Fruit fly (Drosophila melanogaster): ENCODE results near the gene dsb.
A peak's percentile ranks its signal among the peaks of the same experiment; 100 is the strongest.

The dsb gene

DNA sequence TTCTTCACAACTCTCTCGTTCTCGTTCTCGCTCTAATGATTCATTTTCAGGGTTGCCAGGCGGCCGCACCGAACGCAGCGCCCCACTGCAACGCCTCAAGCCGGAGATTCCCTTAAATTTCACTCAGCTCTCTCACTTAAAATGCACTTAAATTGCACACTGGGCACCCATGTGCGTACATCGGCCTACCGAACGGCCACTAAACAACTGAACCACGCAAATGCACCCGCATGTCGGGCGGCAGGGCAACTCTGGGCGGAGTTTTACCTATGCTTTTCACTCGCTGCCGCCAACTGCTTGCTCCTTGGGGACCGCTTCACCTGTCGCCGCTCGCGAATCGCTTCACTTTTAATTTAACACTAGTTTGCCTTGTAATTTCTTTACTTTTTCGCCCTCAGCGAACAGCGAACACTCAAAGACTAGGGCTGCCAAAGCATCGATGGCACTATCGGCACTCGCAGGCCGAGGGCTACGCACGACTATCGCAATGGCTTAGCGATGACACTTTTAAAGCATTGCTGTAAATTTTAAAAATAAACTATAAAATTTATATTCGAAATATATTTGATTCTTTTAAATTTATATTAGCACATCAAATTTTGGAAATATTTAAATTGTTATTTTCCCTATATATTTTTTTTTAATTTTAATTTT, 48.1 kb downstream of the dsb start, which contains the start of gene Rap1 (continued):
- TF ChIP-seq p53 (GFP tag; optimal IDR thresholded peaks at IDR 0.05) (no peak), CG13775 (GFP tag; optimal IDR thresholded peaks at IDR 0.05) (peak; percentile 63), CG12219 (GFP tag; optimal IDR thresholded peaks at IDR 0.05) (no peak), unpg (GFP tag; optimal IDR thresholded peaks at IDR 0.05) (no peak), CG7928 (GFP tag; optimal IDR thresholded peaks at IDR 0.05) (peak; percentile 91), bowl (GFP tag; IDR thresholded peaks at IDR 0.05) (no peak), CG13296 (GFP tag; optimal IDR thresholded peaks at IDR 0.05) (peak; percentile 60), CG11456 (GFP tag; IDR thresholded peaks at IDR 0.05) (peak; percentile 90), Atf6 (GFP tag; IDR thresholded peaks at IDR 0.05) (peak; percentile 64; the same call in 1 of the 2 replicates), ro (GFP tag; IDR thresholded peaks at IDR 0.05) (no peak), CG6272 (GFP tag; IDR thresholded peaks at IDR 0.05) (peak; percentile 88), CG17568 (GFP tag; optimal IDR thresholded peaks at IDR 0.05) (no peak), CG10267 (tag; optimal IDR thresholded peaks at IDR 0.05) (peak; percentile 71), esg (GFP tag; conservative IDR thresholded peaks at IDR 0.05) (peak; percentile 26; the same call in 1 of the 2 replicates), Sox100B (GFP tag; optimal IDR thresholded peaks at IDR 0.05) (no peak), z (GFP tag; IDR thresholded peaks at IDR 0.05) (no peak), CG2712 (tag; optimal IDR thresholded peaks at IDR 0.05) (peak; percentile 79), CG1603 (tag; optimal IDR thresholded peaks at IDR 0.05) (peak; percentile 42), Max (GFP tag; optimal IDR thresholded peaks at IDR 0.05) (peak; percentile 48), CG6854 (GFP tag; optimal IDR thresholded peaks at IDR 0.05) (peak; percentile 20), crp (GFP tag; optimal IDR thresholded peaks at IDR 0.05) (no peak), Dip3 (GFP tag; optimal IDR thresholded peaks at IDR 0.05) (peak; percentile 57), CG10147 (GFP tag; optimal IDR thresholded peaks at IDR 0.05) (peak; percentile 60), Bdp1 (GFP tag; optimal IDR thresholded peaks at IDR 0.05) (peak; percentile 19), lmd (GFP tag; IDR thresholded peaks at IDR 0.05) (peak; percentile 78; the same call in 1 of the 2 replicates), gcm (GFP tag; optimal IDR thresholded peaks at IDR 0.05) (peak; percentile 55), trh (GFP tag; optimal IDR thresholded peaks at IDR 0.05) (peak; percentile 22), Abd-B (GFP tag; optimal IDR thresholded peaks at IDR 0.05) (peak; percentile 32), CG31365 (tag; optimal IDR thresholded peaks at IDR 0.05) (no peak), CG3995 (GFP tag; optimal IDR thresholded peaks at IDR 0.05) (no peak), CTCF (GFP tag; optimal IDR thresholded peaks at IDR 0.05) (peak; percentile 4), bsh (GFP tag; optimal IDR thresholded peaks at IDR 0.05) (no peak), CG17385 (GFP tag; optimal IDR thresholded peaks at IDR 0.05) (no peak), prd (optimal IDR thresholded peaks at IDR 0.05) (no peak), prd (GFP tag; IDR thresholded peaks at IDR 0.05) (peak; percentile 90), scrt (GFP tag; optimal IDR thresholded peaks at IDR 0.05) (peak; percentile 4), CG9817 (tag; optimal IDR thresholded peaks at IDR 0.05) (peak; percentile 59), CG4730 (GFP tag; IDR thresholded peaks at IDR 0.05) (peak; percentile 69), CG17802 (tag; optimal IDR thresholded peaks at IDR 0.05) (no peak), Fer1 (GFP tag; optimal IDR thresholded peaks at IDR 0.05) (peak; percentile 42), CG31224 (GFP tag; IDR thresholded peaks at IDR 0.05) (peak; percentile 66), Nf-YB (GFP tag; optimal IDR thresholded peaks at IDR 0.05) (no peak), otp (GFP tag; IDR thresholded peaks at IDR 0.05) (no peak), CG7786 (GFP tag; optimal IDR thresholded peaks at IDR 0.05) (peak; percentile 56), ato (GFP tag; IDR thresholded peaks at IDR 0.05; ENCODE audit: partially characterized antibody) (peak; percentile 78), chm (GFP tag; IDR thresholded peaks at IDR 0.05) (no peak), org-1 (GFP tag; optimal IDR thresholded peaks at IDR 0.05) (peak; percentile 16), Dek (tag; optimal IDR thresholded peaks at IDR 0.05) (peak; percentile 45), Ets65A (GFP tag) (peak; percentile 97), h (optimal IDR thresholded peaks at IDR 0.05) (no peak), Blimp-1 (GFP tag; optimal IDR thresholded peaks at IDR 0.05) (peak; percentile 50)

Measured in whole organism, embryonic.